Fruit fly (Drosophila melanogaster) whole organism, pupa: ENCODE measurements around the gene CG43336.

Experiments used
- CG10348 ChIP-seq: fragments of 200-800 bp; sonication (Bioruptor generic); IDR thresholded peaks from 2 replicates; pipeline ENCODE4 v1.3.6; 2022; ENCODE audit warnings: missing biosample characterization, missing genetic modification characterization
- CG12605 ChIP-seq: fragments of 200-800 bp; sonication (Bioruptor generic); IDR thresholded peaks from 2 replicates; pipeline ENCODE4 v1.3.6; 2022; ENCODE audit warnings: missing biosample characterization, missing genetic modification characterization
- CG13204 ChIP-seq: fragments of 200-800 bp; sonication (Bioruptor generic); optimal IDR thresholded peaks from 2 replicates; lab custom pipeline; 2018; ENCODE audit warnings: missing biosample characterization, mild to moderate bottlenecking, missing genetic modification characterization, moderate library complexity
- CG14655 ChIP-seq: fragments of 200-800 bp; sonication (Bioruptor generic); optimal IDR thresholded peaks from 3 replicates; lab custom pipeline; 2017; ENCODE audit warnings: mild to moderate bottlenecking, missing biosample characterization, missing genetic modification reagents, missing genetic modification characterization
- CG15710 ChIP-seq: fragments of 200-800 bp; sonication (Bioruptor generic); optimal IDR thresholded peaks from 2 replicates; lab custom pipeline; 2018; ENCODE audit warnings: missing biosample characterization, mild to moderate bottlenecking, missing genetic modification characterization, moderate library complexity
- CG17806 ChIP-seq: fragments of 200-800 bp; sonication (Bioruptor generic); optimal IDR thresholded peaks from 2 replicates; lab custom pipeline; 2018; ENCODE audit warnings: missing biosample characterization, mild to moderate bottlenecking, missing genetic modification characterization, moderate library complexity
- CG32121 ChIP-seq: fragments of 200-800 bp; sonication (Bioruptor generic); IDR thresholded peaks from 2 replicates; pipeline ENCODE4 v1.3.6; 2022; ENCODE audit warnings: missing biosample characterization, missing genetic modification characterization
- CG34367 ChIP-seq: fragments of 200-800 bp; sonication (Bioruptor generic); optimal IDR thresholded peaks from 2 replicates; lab custom pipeline; 2018; ENCODE audit warnings: missing biosample characterization, mild to moderate bottlenecking, missing genetic modification characterization
- CG4496 ChIP-seq: fragments of 200-800 bp; sonication (Bioruptor generic); IDR thresholded peaks from 3 replicates; pipeline ENCODE4 v1.3.6; 2022; ENCODE audit warnings: missing biosample characterization, missing genetic modification characterization
- CG8159 ChIP-seq: fragments of 200-800 bp; sonication (Bioruptor generic); optimal IDR thresholded peaks from 3 replicates; lab custom pipeline; 2018; ENCODE audit warnings: missing biosample characterization, mild to moderate bottlenecking, missing genetic modification characterization, moderate library complexity
- CG8301 ChIP-seq: fragments of 200-800 bp; sonication (Bioruptor generic); optimal IDR thresholded peaks from 2 replicates; lab custom pipeline; 2018; ENCODE audit warnings: missing biosample characterization, mild to moderate bottlenecking, missing genetic modification characterization
- CG9948 ChIP-seq: fragments of 200-800 bp; sonication (Bioruptor generic); optimal IDR thresholded peaks from 2 replicates; lab custom pipeline; 2018; ENCODE audit warnings: missing biosample characterization, mild to moderate bottlenecking, missing genetic modification characterization, moderate library complexity
- D1 ChIP-seq: fragments of 200-800 bp; sonication (Bioruptor generic); optimal IDR thresholded peaks from 2 replicates; lab custom pipeline; 2018; ENCODE audit warnings: missing biosample characterization, mild to moderate bottlenecking, missing genetic modification characterization, moderate library complexity
- EcR ChIP-seq: fragments of 200-800 bp; sonication (Bioruptor generic); optimal IDR thresholded peaks from 3 replicates; lab custom pipeline; 2019; ENCODE audit warnings: missing biosample characterization, missing genetic modification characterization, mild to moderate bottlenecking, moderate library complexity, missing genetic modification reagents
- Ets98B ChIP-seq: fragments of 200-800 bp; sonication (Bioruptor generic); IDR thresholded peaks from 2 replicates; pipeline ENCODE4 v1.3.6; 2022; ENCODE audit warnings: missing biosample characterization, missing genetic modification characterization
- Pif1A ChIP-seq: fragments of 200-800 bp; sonication (Bioruptor generic); optimal IDR thresholded peaks from 3 replicates; lab custom pipeline; 2016; ENCODE audit warnings: missing biosample characterization, missing genetic modification characterization
- Pif1B ChIP-seq: fragments of 200-800 bp; sonication (Bioruptor generic); optimal IDR thresholded peaks from 3 replicates; lab custom pipeline; 2016; ENCODE audit warnings: missing biosample characterization, missing genetic modification characterization
- Snoo ChIP-seq: fragments of 200-800 bp; sonication (Bioruptor generic); optimal IDR thresholded peaks from 3 replicates; lab custom pipeline; 2017; ENCODE audit warnings: missing biosample characterization, mild to moderate bottlenecking, missing genetic modification characterization, inconsistent platforms
- fd96Ca ChIP-seq: fragments of 200-800 bp; sonication (Bioruptor generic); IDR thresholded peaks from 3 replicates; pipeline ENCODE4 v1.3.6; 2022; ENCODE audit warnings: missing biosample characterization, missing genetic modification characterization
- gl ChIP-seq: fragments of 200-800 bp; sonication (Bioruptor generic); optimal IDR thresholded peaks from 2 replicates; lab custom pipeline; 2018; ENCODE audit warnings: missing biosample characterization, mild to moderate bottlenecking, missing genetic modification characterization
- rn ChIP-seq: fragments of 200-800 bp; sonication (Bioruptor generic); IDR thresholded peaks from 2 replicates; pipeline ENCODE4 v1.3.6; 2022; ENCODE audit warnings: missing biosample characterization, missing genetic modification characterization

CG43336 gene

dm6 chr3R:15677550-15677973 lies 40.6 kb downstream of the CG43336 start:
- TF ChIP-seq CG8301 (tag; lab: Kevin White, UChicago) (no peak), CG14655 (GFP tag; lab: Kevin White, UChicago) (no peak), CG8159 (tag; lab: Kevin White, UChicago) (no peak), CG4496 (GFP tag; lab: Robert Waterston, UW) (no peak), Ets98B (GFP tag; lab: Robert Waterston, UW) (no peak), CG10348 (GFP tag; lab: Robert Waterston, UW) (no peak), CG12605 (GFP tag; lab: Robert Waterston, UW) (no peak), D1 (tag; lab: Kevin White, UChicago) (no peak), CG15710 (tag; lab: Kevin White, UChicago) (no peak), EcR (GFP tag; lab: Kevin White, UChicago) (no peak)

dm6 chr3R:15678765-15679514 lies 42.0 kb downstream of the CG43336 start:
- TF ChIP-seq CG32121 = no peak
- TF ChIP-seq rn (GFP tag; lab: Robert Waterston, UW) = no peak
- peak; percentile 19; the same call in 1 of the 2 replicates for TF ChIP-seq Ets98B (GFP tag; lab: Robert Waterston, UW)
- TF ChIP-seq Pif1B = no peak
- TF ChIP-seq fd96Ca (GFP tag; lab: Robert Waterston, UW) = peak; percentile 66
- peak; percentile 58 for TF ChIP-seq CG8301 (tag; lab: Kevin White, UChicago)
- no peak for TF ChIP-seq CG10348 (GFP tag; lab: Robert Waterston, UW)
- TF ChIP-seq Snoo = no peak
- no peak for TF ChIP-seq CG8159 (tag; lab: Kevin White, UChicago)
- TF ChIP-seq CG12605 (GFP tag; lab: Robert Waterston, UW) = no peak
- TF ChIP-seq Pif1A (GFP tag; lab: Kevin White, UChicago) = no peak
- TF ChIP-seq gl (tag; lab: Kevin White, UChicago) = no peak
- TF ChIP-seq CG14655 (GFP tag; lab: Kevin White, UChicago) = peak; percentile 52
- TF ChIP-seq CG9948 (tag; lab: Kevin White, UChicago) = peak; percentile 4
- no peak for TF ChIP-seq EcR (GFP tag; lab: Kevin White, UChicago)
- TF ChIP-seq CG15710 (tag; lab: Kevin White, UChicago) = no peak
- TF ChIP-seq CG13204 (GFP tag; lab: Kevin White, UChicago) = no peak
- peak; percentile 24 for TF ChIP-seq CG17806 (tag; lab: Kevin White, UChicago)
- TF ChIP-seq CG4496 (GFP tag; lab: Robert Waterston, UW) = no peak
- TF ChIP-seq CG34367 (tag; lab: Kevin White, UChicago) = no peak
- no peak for TF ChIP-seq D1 (tag; lab: Kevin White, UChicago)

- TF ChIP-seq D1 (tag; lab: Kevin White, UChicago) = no peak
- TF ChIP-seq gl (tag; lab: Kevin White, UChicago) = no peak
- no peak for TF ChIP-seq CG8301 (tag; lab: Kevin White, UChicago)
- no peak for TF ChIP-seq CG4496 (GFP tag; lab: Robert Waterston, UW)
- TF ChIP-seq Pif1A (GFP tag; lab: Kevin White, UChicago) = no peak
- no peak for TF ChIP-seq CG13204 (GFP tag; lab: Kevin White, UChicago)
- no peak for TF ChIP-seq Pif1B
- no peak for TF ChIP-seq rn (GFP tag; lab: Robert Waterston, UW)
- TF ChIP-seq CG34367 (tag; lab: Kevin White, UChicago) = no peak
- no peak for TF ChIP-seq CG12605 (GFP tag; lab: Robert Waterston, UW)
- TF ChIP-seq CG32121 = no peak
- TF ChIP-seq CG10348 (GFP tag; lab: Robert Waterston, UW) = no peak
- TF ChIP-seq EcR (GFP tag; lab: Kevin White, UChicago) = no peak
Measured at dm6 chr3R:15679989-15680388, 43.0 kb downstream of the CG43336 start.

dm6 chr3R:15680666-15681065 lies 43.7 kb downstream of the CG43336 start:
- no peak for TF ChIP-seq CG17806 (tag; lab: Kevin White, UChicago)
- TF ChIP-seq D1 (tag; lab: Kevin White, UChicago) = no peak
- no peak for TF ChIP-seq CG14655 (GFP tag; lab: Kevin White, UChicago)
- TF ChIP-seq CG12605 (GFP tag; lab: Robert Waterston, UW) = no peak
